Fruit fly (Drosophila melanogaster) whole organism, embryonic: ENCODE results near the gene vnd.

Experiments
- ATbp ChIP-seq: fragments of 200-800 bp; sonication (Bioruptor generic); optimal IDR thresholded peaks from 2 replicates; lab custom pipeline; 2017; ENCODE audit warnings: missing biosample characterization, mild to moderate bottlenecking, missing genetic modification characterization, missing genetic modification reagents
- Atf6 ChIP-seq: fragments of 200-800 bp; sonication (Bioruptor generic); IDR thresholded peaks from 2 replicates; pipeline ENCODE4 v1.3.6; 2022; ENCODE audit warnings: missing biosample characterization, missing genetic modification characterization
- CG10366 ChIP-seq: fragments of 200-800 bp; sonication (Bioruptor generic); IDR thresholded peaks from 2 replicates; pipeline ENCODE4 v1.3.6; 2022; ENCODE audit warnings: missing biosample characterization, missing genetic modification characterization
- CG11456 ChIP-seq: fragments of 200-800 bp; sonication (Bioruptor generic); IDR thresholded peaks from 3 replicates; pipeline ENCODE4 v1.3.6; 2022; ENCODE audit warnings: missing biosample characterization, missing genetic modification characterization
- CG13287 ChIP-seq: fragments of 200-800 bp; sonication (Bioruptor generic); IDR thresholded peaks from 2 replicates; pipeline ENCODE4 v1.3.6; 2022; ENCODE audit warnings: missing biosample characterization, missing genetic modification characterization; ENCODE audit not compliant: partially characterized antibody
- CG13624 ChIP-seq: fragments of 200-800 bp; sonication (Bioruptor generic); optimal IDR thresholded peaks from 2 replicates; lab custom pipeline; 2016; ENCODE audit warnings: missing biosample characterization, missing genetic modification characterization
- CG16779 ChIP-seq: fragments of 200-800 bp; sonication (Bioruptor generic); IDR thresholded peaks from 2 replicates; pipeline ENCODE4 v1.3.6; 2022; ENCODE audit warnings: missing biosample characterization, missing genetic modification characterization
- CG16815 ChIP-seq: fragments of 200-800 bp; sonication (Bioruptor generic); optimal IDR thresholded peaks from 3 replicates; lab custom pipeline; 2017; ENCODE audit warnings: missing biosample characterization, mild to moderate bottlenecking, missing genetic modification characterization
- CG17186 ChIP-seq: fragments of 200-800 bp; sonication (Bioruptor generic); optimal IDR thresholded peaks from 3 replicates; lab custom pipeline; 2017; ENCODE audit warnings: missing biosample characterization, missing genetic modification reagents, missing genetic modification characterization
- CG17385 ChIP-seq: fragments of 200-800 bp; sonication (Bioruptor generic); optimal IDR thresholded peaks from 3 replicates; lab custom pipeline; 2018; ENCODE audit warnings: missing biosample characterization, mild to moderate bottlenecking, missing genetic modification characterization
- CG17802 ChIP-seq: fragments of 200-800 bp; sonication (Bioruptor generic); optimal IDR thresholded peaks from 2 replicates; lab custom pipeline; 2018; ENCODE audit warnings: missing biosample characterization, mild to moderate bottlenecking, missing genetic modification characterization, moderate library complexity
- CG1792 ChIP-seq: fragments of 200-800 bp; sonication (Bioruptor generic); optimal IDR thresholded peaks from 2 replicates; lab custom pipeline; 2016; ENCODE audit warnings: missing biosample characterization, missing genetic modification characterization
- CG1832 ChIP-seq: fragments of 200-800 bp; sonication (Bioruptor generic); optimal IDR thresholded peaks from 2 replicates; lab custom pipeline; 2017; ENCODE audit warnings: missing biosample characterization, mild to moderate bottlenecking, missing genetic modification characterization, inconsistent platforms
- CG3163 ChIP-seq: fragments of 200-800 bp; sonication (Bioruptor generic); optimal IDR thresholded peaks from 3 replicates; lab custom pipeline; 2016; ENCODE audit warnings: missing biosample characterization, missing genetic modification characterization
- CG32532 ChIP-seq: fragments of 200-800 bp; sonication (Bioruptor generic); IDR thresholded peaks from 2 replicates; pipeline ENCODE4 v1.3.6; 2022; ENCODE audit warnings: missing biosample characterization, missing genetic modification characterization
- CG33557 ChIP-seq: fragments of 200-800 bp; sonication (Bioruptor generic); optimal IDR thresholded peaks from 2 replicates; lab custom pipeline; 2019; ENCODE audit warnings: missing biosample characterization, mild to moderate bottlenecking, missing genetic modification characterization, moderate library complexity
- CG34422 ChIP-seq: fragments of 200-800 bp; sonication (Bioruptor generic); IDR thresholded peaks from 3 replicates; pipeline ENCODE4 v1.3.6; 2022; ENCODE audit warnings: missing biosample characterization, missing genetic modification characterization
- CG3847 ChIP-seq: fragments of 200-800 bp; sonication (Bioruptor generic); IDR thresholded peaks from 2 replicates; pipeline ENCODE4 v1.3.6; 2022; ENCODE audit warnings: missing biosample characterization, missing genetic modification characterization
- CG4707 ChIP-seq: fragments of 200-800 bp; sonication (Bioruptor generic); optimal IDR thresholded peaks from 2 replicates; lab custom pipeline; 2018; ENCODE audit warnings: missing biosample characterization, mild to moderate bottlenecking, missing genetic modification characterization, moderate library complexity
- CG7372 ChIP-seq: fragments of 200-800 bp; sonication (Bioruptor generic); IDR thresholded peaks from 2 replicates; pipeline ENCODE4 v1.3.6; 2022; ENCODE audit warnings: missing biosample characterization, missing genetic modification characterization
- CG7745 ChIP-seq: fragments of 200-800 bp; sonication (Bioruptor generic); optimal IDR thresholded peaks from 2 replicates; lab custom pipeline; 2018; ENCODE audit warnings: missing biosample characterization, mild to moderate bottlenecking, missing genetic modification characterization, moderate library complexity
- CoRest ChIP-seq: fragments of 200-800 bp; sonication (Bioruptor generic); optimal IDR thresholded peaks from 3 replicates; lab custom pipeline; 2018; ENCODE audit warnings: missing biosample characterization, mild to moderate bottlenecking, missing genetic modification characterization, moderate library complexity
- D19B ChIP-seq: fragments of 200-800 bp; sonication (Bioruptor generic); optimal IDR thresholded peaks from 2 replicates; lab custom pipeline; 2017; ENCODE audit warnings: missing biosample characterization, mild to moderate bottlenecking, missing genetic modification characterization
- Dad ChIP-seq: fragments of 200-800 bp; sonication (Bioruptor generic); optimal IDR thresholded peaks from 3 replicates; lab custom pipeline; 2016; ENCODE audit warnings: missing biosample characterization, missing genetic modification characterization
- Dip2 ChIP-seq: fragments of 200-800 bp; sonication (Bioruptor generic); IDR thresholded peaks from 2 replicates; pipeline ENCODE4 v1.3.6; 2022; ENCODE audit warnings: missing biosample characterization, missing genetic modification characterization
- Gug ChIP-seq: fragments of 200-800 bp; sonication (Bioruptor generic); IDR thresholded peaks from 4 replicates; pipeline ENCODE4 v1.3.6; 2022; ENCODE audit warnings: missing biosample characterization, missing genetic modification characterization
- HLH4C ChIP-seq: fragments of 200-800 bp; sonication (Bioruptor generic); IDR thresholded peaks from 3 replicates; pipeline ENCODE4 v1.3.6; 2022; ENCODE audit warnings: missing biosample characterization, missing genetic modification characterization; ENCODE audit not compliant: partially characterized antibody
- HmgD ChIP-seq: fragments of 200-800 bp; sonication (Bioruptor generic); optimal IDR thresholded peaks from 3 replicates; lab custom pipeline; 2016; ENCODE audit warnings: missing biosample characterization, missing genetic modification characterization
- Hr3 ChIP-seq: fragments of 200-800 bp; sonication (Bioruptor generic); optimal IDR thresholded peaks from 3 replicates; lab custom pipeline; 2016; ENCODE audit warnings: missing biosample characterization, missing genetic modification characterization
- Lpt ChIP-seq: fragments of >200 bp; optimal IDR thresholded peaks from 2 replicates; lab custom pipeline; 2018; ENCODE audit warnings: missing biosample characterization, missing genetic modification characterization
- Max ChIP-seq: fragments of 200-800 bp; sonication (Bioruptor generic); optimal IDR thresholded peaks from 2 replicates; lab custom pipeline; 2016; ENCODE audit warnings: missing biosample characterization, mild to moderate bottlenecking, missing genetic modification characterization
- NFAT ChIP-seq: fragments of 200-800 bp; sonication (Bioruptor generic); IDR thresholded peaks from 2 replicates; pipeline ENCODE4 v1.3.6; 2022; ENCODE audit warnings: missing biosample characterization, missing genetic modification characterization
- Rx ChIP-seq: fragments of 200-800 bp; sonication (Bioruptor generic); IDR thresholded peaks from 2 replicates; pipeline ENCODE4 v1.3.6; 2022; ENCODE audit warnings: missing biosample characterization, missing genetic modification characterization
- Scr ChIP-seq: fragments of 200-800 bp; sonication (Bioruptor generic); IDR thresholded peaks from 2 replicates; pipeline ENCODE4 v1.3.6; 2022; ENCODE audit warnings: missing biosample characterization, missing genetic modification characterization; ENCODE audit not compliant: partially characterized antibody
- Stat92E ChIP-seq, 3 experiments: fragments of >200 bp in 2 of 3; fragments of 200-800 bp in 1 of 3; sonication (Bioruptor generic) in 1 of 3; optimal IDR thresholded peaks; 2 replicates each; lab custom pipeline; 2017 to 2019; ENCODE audit warnings: missing biosample characterization in 3 of 3, missing genetic modification characterization in 3 of 3, mild to moderate bottlenecking in 1 of 3, moderate library complexity in 1 of 3
- TFAM ChIP-seq: fragments of 200-800 bp; sonication (Bioruptor generic); optimal IDR thresholded peaks from 2 replicates; lab custom pipeline; 2017; ENCODE audit warnings: missing biosample characterization, missing genetic modification characterization, inconsistent platforms
- cg ChIP-seq: fragments of 200-800 bp; sonication (Bioruptor generic); optimal IDR thresholded peaks from 3 replicates; lab custom pipeline; 2019; ENCODE audit warnings: missing biosample characterization, mild to moderate bottlenecking, missing genetic modification characterization, moderate library complexity
- corto ChIP-seq: fragments of 200-800 bp; sonication (Bioruptor generic); optimal IDR thresholded peaks from 2 replicates; lab custom pipeline; 2016; ENCODE audit warnings: missing biosample characterization, mild to moderate bottlenecking, missing genetic modification characterization, moderate library complexity
- emc ChIP-seq: fragments of 200-800 bp; sonication (Bioruptor generic); optimal IDR thresholded peaks from 2 replicates; lab custom pipeline; 2016; ENCODE audit warnings: missing biosample characterization, missing genetic modification characterization
- eve ChIP-seq, 2 experiments: fragments of >200 bp; optimal IDR thresholded peaks; 2 replicates each; lab custom pipeline; 2017; ENCODE audit warnings: missing biosample characterization in 2 of 2, missing genetic modification characterization in 2 of 2
- ewg ChIP-seq: fragments of 200-800 bp; sonication (Bioruptor generic); optimal IDR thresholded peaks from 3 replicates; lab custom pipeline; 2017; ENCODE audit warnings: mild to moderate bottlenecking, missing biosample characterization, missing genetic modification reagents, missing genetic modification characterization
- grn ChIP-seq: fragments of 200-800 bp; sonication (Bioruptor generic); optimal IDR thresholded peaks from 3 replicates; lab custom pipeline; 2017; ENCODE audit warnings: missing biosample characterization, missing genetic modification characterization
- jumu ChIP-seq: fragments of 200-800 bp; sonication (Bioruptor generic); optimal IDR thresholded peaks from 3 replicates; lab custom pipeline; 2016; ENCODE audit warnings: missing biosample characterization, missing genetic modification characterization
- knrl ChIP-seq: fragments of 200-800 bp; sonication (Bioruptor generic); IDR thresholded peaks from 3 replicates; pipeline ENCODE4 v1.3.6; 2022; ENCODE audit warnings: missing biosample characterization, missing genetic modification characterization; ENCODE audit not compliant: partially characterized antibody
- lmd ChIP-seq: fragments of 200-800 bp; sonication (Bioruptor generic); IDR thresholded peaks from 2 replicates; pipeline ENCODE4 v1.3.6; 2022; ENCODE audit warnings: missing biosample characterization, missing genetic modification characterization
- luna ChIP-seq: fragments of 200-800 bp; sonication (Bioruptor generic); optimal IDR thresholded peaks from 2 replicates; lab custom pipeline; 2016; ENCODE audit warnings: missing biosample characterization, missing genetic modification characterization
- nerfin-2 ChIP-seq: fragments of 200-800 bp; sonication (Bioruptor generic); IDR thresholded peaks from 2 replicates; pipeline ENCODE4 v1.3.6; 2022; ENCODE audit warnings: missing biosample characterization, missing genetic modification characterization; ENCODE audit not compliant: partially characterized antibody
- odd ChIP-seq: fragments of 200-800 bp; sonication (Bioruptor generic); optimal IDR thresholded peaks from 2 replicates; lab custom pipeline; 2017; ENCODE audit warnings: missing biosample characterization, mild to moderate bottlenecking, missing genetic modification characterization
- sens-2 ChIP-seq: fragments of 200-800 bp; sonication (Bioruptor generic); IDR thresholded peaks from 2 replicates; pipeline ENCODE4 v1.3.6; 2022; ENCODE audit warnings: missing biosample characterization, missing genetic modification characterization
- trh ChIP-seq: fragments of 200-800 bp; sonication (Bioruptor generic); optimal IDR thresholded peaks from 2 replicates; lab custom pipeline; 2016; ENCODE audit warnings: missing biosample characterization, missing genetic modification characterization
- vvl ChIP-seq: fragments of 200-800 bp; sonication (Bioruptor generic); IDR thresholded peaks from 2 replicates; pipeline ENCODE4 v1.3.6; 2022; ENCODE audit warnings: missing biosample characterization, missing genetic modification characterization

Gene vnd

DNA sequence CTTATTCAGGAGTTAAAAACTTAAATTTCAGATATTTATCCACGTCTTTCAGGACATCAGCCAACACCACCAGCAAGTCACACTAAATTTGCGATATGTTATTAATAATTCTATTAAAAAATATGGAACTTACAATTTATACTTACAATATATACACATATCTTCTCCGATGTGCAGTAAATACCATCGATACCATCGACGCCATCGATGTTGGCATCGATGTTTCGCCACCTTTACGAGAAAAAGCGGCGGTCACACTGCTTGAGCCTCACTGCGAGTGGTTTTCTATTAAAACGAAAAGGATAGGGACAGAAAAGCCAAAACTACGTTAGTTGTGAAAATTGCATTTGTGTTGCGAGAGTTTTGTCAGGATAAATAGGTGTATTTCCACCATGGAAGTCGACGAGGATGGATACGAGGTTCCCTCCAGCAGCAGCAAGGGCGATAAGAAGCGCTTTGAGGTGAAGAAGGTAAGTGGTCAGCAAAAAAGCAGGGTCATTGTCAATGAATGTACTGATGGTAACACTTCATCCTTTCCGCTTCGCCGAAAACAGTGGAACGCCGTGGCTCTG lies 65.2 kb downstream of the vnd start, which contains the start of gene Roc1a (continued):
- TF ChIP-seq CG7372 (GFP tag; lab: Robert Waterston, UW) = no peak
- no peak for TF ChIP-seq lmd (GFP tag; lab: Robert Waterston, UW)
- TF ChIP-seq grn = no peak
- TF ChIP-seq CG3163 (GFP tag; lab: Kevin White, UChicago) = no peak
- TF ChIP-seq jumu (GFP tag; lab: Kevin White, UChicago) = no peak
- TF ChIP-seq Dad (GFP tag; lab: Kevin White, UChicago) = no peak
- TF ChIP-seq CG17186 (GFP tag; lab: Kevin White, UChicago) = no peak
- no peak for TF ChIP-seq corto (GFP tag; lab: Kevin White, UChicago)
- TF ChIP-seq Scr (GFP tag; lab: Robert Waterston, UW) = peak; percentile 73
- TF ChIP-seq Hr3 (GFP tag; lab: Kevin White, UChicago) = peak; percentile 8
- TF ChIP-seq CG7745 = no peak
- TF ChIP-seq Lpt = no peak
- TF ChIP-seq NFAT (GFP tag; lab: Robert Waterston, UW) = no peak
- no peak for TF ChIP-seq CG17802
- TF ChIP-seq cg (GFP tag; lab: Kevin White, UChicago) = no peak
- TF ChIP-seq CG1792 (GFP tag; lab: Kevin White, UChicago) = no peak
- peak; percentile 59 for TF ChIP-seq HLH4C (GFP tag; lab: Robert Waterston, UW)
- no peak for TF ChIP-seq CG10366 (GFP tag; lab: Robert Waterston, UW)
- no peak for TF ChIP-seq CG33557 (GFP tag; lab: Kevin White, UChicago)
- no peak for TF ChIP-seq CG1832 (GFP tag; lab: Kevin White, UChicago)
- no peak for TF ChIP-seq CG16779 (GFP tag; lab: Robert Waterston, UW)
- TF ChIP-seq vvl (GFP tag; lab: Robert Waterston, UW) = no peak
- TF ChIP-seq CG13287 (GFP tag; lab: Robert Waterston, UW) = peak; percentile 71
- TF ChIP-seq Stat92E (GFP tag; optimal IDR thresholded peaks at IDR 0.05; lab: Kevin White, UChicago) = no peak
- no peak for TF ChIP-seq HmgD (GFP tag; lab: Kevin White, UChicago)
- TF ChIP-seq TFAM (GFP tag; lab: Kevin White, UChicago) = no peak
- TF ChIP-seq eve (GFP tag; optimal IDR thresholded peaks at IDR 0.05; lab: Kevin White, UChicago) = no peak
- TF ChIP-seq Rx (GFP tag; lab: Robert Waterston, UW) = no peak
- TF ChIP-seq luna = no peak
- TF ChIP-seq CG17385 (GFP tag; lab: Kevin White, UChicago) = no peak
- TF ChIP-seq CoRest (tag; lab: Kevin White, UChicago) = no peak
- TF ChIP-seq emc = no peak
- 0 out of 2 replicates have a peak, but pooled peaks have one; percentile 31 for TF ChIP-seq CG32532 (GFP tag; lab: Robert Waterston, UW)
- TF ChIP-seq CG11456 (GFP tag; lab: Robert Waterston, UW) = 0 out of 3 replicates have a peak, but pooled peaks have one; percentile 20
- no peak for TF ChIP-seq trh (GFP tag; lab: Kevin White, UChicago)
- TF ChIP-seq ewg = no peak
- TF ChIP-seq Max (GFP tag; lab: Kevin White, UChicago) = no peak
- TF ChIP-seq Gug (GFP tag; lab: Robert Waterston, UW) = peak; percentile 34; the same call in 1 of the 4 replicates
- TF ChIP-seq Dip2 (GFP tag; lab: Robert Waterston, UW) = no peak
- TF ChIP-seq Atf6 (GFP tag; lab: Robert Waterston, UW) = no peak
- no peak for TF ChIP-seq ATbp (GFP tag; lab: Kevin White, UChicago)
- peak; percentile 75 for TF ChIP-seq knrl (GFP tag; lab: Robert Waterston, UW)
- no peak for TF ChIP-seq CG34422 (GFP tag; lab: Robert Waterston, UW)
- TF ChIP-seq sens-2 = no peak
- TF ChIP-seq odd (GFP tag; lab: Kevin White, UChicago) = no peak
- TF ChIP-seq CG4707 (GFP tag; lab: Kevin White, UChicago) = no peak
- TF ChIP-seq CG3847 (GFP tag; lab: Robert Waterston, UW) = 0 out of 2 replicates have a peak, but pooled peaks have one; percentile 22
- TF ChIP-seq nerfin-2 (GFP tag; lab: Robert Waterston, UW) = peak; percentile 42
- no peak for TF ChIP-seq D19B (GFP tag; lab: Kevin White, UChicago)
- TF ChIP-seq CG16815 (GFP tag; lab: Kevin White, UChicago) = no peak
- TF ChIP-seq CG13624 = no peak
